Fruit fly (Drosophila melanogaster) whole organism, adult: ENCODE data around the gene ck.

Experiments
- CG33017 ChIP-seq: fragments of 200-800 bp; sonication (Bioruptor generic); optimal IDR thresholded peaks from 2 replicates; lab custom pipeline; 2018; ENCODE audit warnings: missing biosample characterization, mild to moderate bottlenecking, missing genetic modification characterization, moderate library complexity
- CG5204 ChIP-seq: fragments of 200-800 bp; sonication (Bioruptor generic); optimal IDR thresholded peaks from 2 replicates; lab custom pipeline; 2016; ENCODE audit warnings: missing biosample characterization, missing genetic modification characterization
- CG7045 ChIP-seq: fragments of 200-800 bp; sonication (Bioruptor generic); optimal IDR thresholded peaks from 2 replicates; lab custom pipeline; 2017; ENCODE audit warnings: missing biosample characterization, mild to moderate bottlenecking, missing genetic modification characterization
- bab1 ChIP-seq: fragments of 200-800 bp; sonication (Bioruptor generic); optimal IDR thresholded peaks from 3 replicates; lab custom pipeline; 2019; ENCODE audit warnings: missing biosample characterization, mild to moderate bottlenecking, missing genetic modification characterization, moderate library complexity
- pad ChIP-seq: fragments of 200-800 bp; sonication (Bioruptor generic); optimal IDR thresholded peaks from 3 replicates; lab custom pipeline; 2017; ENCODE audit warnings: missing biosample characterization, missing genetic modification characterization, mild to moderate bottlenecking, moderate library complexity, missing genetic modification reagents

DNA sequence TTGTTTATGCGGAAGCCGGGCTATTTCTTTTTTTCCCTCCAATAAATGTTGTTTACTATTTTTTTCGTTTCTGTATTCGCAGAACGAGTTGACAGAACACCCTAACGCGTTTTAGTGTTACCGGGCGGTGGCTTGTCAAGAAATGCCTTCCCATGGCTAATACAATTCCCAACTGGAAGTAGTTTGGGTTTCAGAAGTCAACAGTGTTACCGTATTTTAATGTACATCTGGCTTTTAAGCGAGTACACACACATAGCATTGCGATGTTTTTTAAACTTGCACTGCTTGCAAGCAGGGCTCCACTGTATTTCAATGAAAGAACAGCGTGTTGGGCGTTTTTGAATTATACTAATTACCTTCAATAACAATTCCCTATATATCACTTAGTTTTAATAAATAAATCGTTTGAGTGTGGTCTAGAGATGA is 2.9 kb upstream of the ck start, which contains the start of gene TfIIS:
- no peak for TF ChIP-seq CG7045 (GFP tag; lab: Kevin White, UChicago)
- TF ChIP-seq bab1 (GFP tag; lab: Kevin White, UChicago) = no peak
- no peak for TF ChIP-seq pad (GFP tag; lab: Kevin White, UChicago)
- TF ChIP-seq CG33017 (tag; lab: Kevin White, UChicago) = no peak
- TF ChIP-seq CG5204 (GFP tag; lab: Kevin White, UChicago) = no peak
